Fruit fly (Drosophila melanogaster) whole organism, prepupa: ENCODE results near the gene CG18131.

Source experiments
- Blimp-1 ChIP-seq: fragments of 200-800 bp; sonication (Bioruptor generic); optimal IDR thresholded peaks from 3 replicates; lab custom pipeline; 2017; ENCODE audit warnings: missing biosample characterization, missing genetic modification characterization, mild to moderate bottlenecking, moderate library complexity, missing genetic modification reagents
- CG10631 ChIP-seq: fragments of 200-800 bp; sonication (Bioruptor generic); optimal IDR thresholded peaks from 2 replicates; lab custom pipeline; 2016; ENCODE audit warnings: missing biosample characterization, missing genetic modification characterization
- CG10669 ChIP-seq: fragments of 200-800 bp; sonication (Bioruptor generic); optimal IDR thresholded peaks from 3 replicates; lab custom pipeline; 2018; ENCODE audit warnings: missing biosample characterization, mild to moderate bottlenecking, missing genetic modification characterization, moderate library complexity
- CG11762 ChIP-seq: fragments of 200-800 bp; sonication (Bioruptor generic); optimal IDR thresholded peaks from 3 replicates; lab custom pipeline; 2016; ENCODE audit warnings: missing biosample characterization, missing genetic modification characterization; ENCODE audit not compliant: insufficient read depth
- CG15336 ChIP-seq: fragments of 200-800 bp; sonication (Bioruptor generic); IDR thresholded peaks from 2 replicates; pipeline ENCODE4 v1.3.6; 2022; ENCODE audit warnings: missing biosample characterization, missing genetic modification characterization
- CG1621 ChIP-seq: fragments of 200-800 bp; sonication (Bioruptor generic); optimal IDR thresholded peaks from 3 replicates; lab custom pipeline; 2018; ENCODE audit warnings: missing biosample characterization, mild to moderate bottlenecking, missing genetic modification characterization
- CG16779 ChIP-seq: fragments of 200-800 bp; sonication (Bioruptor generic); optimal IDR thresholded peaks from 3 replicates; lab custom pipeline; 2017; ENCODE audit warnings: missing biosample characterization, mild to moderate bottlenecking, missing genetic modification characterization
- CG3032 ChIP-seq: fragments of 200-800 bp; optimal IDR thresholded peaks from 2 replicates; lab custom pipeline; 2019; ENCODE audit warnings: missing biosample characterization, mild to moderate bottlenecking, missing genetic modification characterization, moderate library complexity
- CG32006 ChIP-seq: fragments of 200-800 bp; sonication (Bioruptor generic); optimal IDR thresholded peaks from 3 replicates; lab custom pipeline; 2017; ENCODE audit warnings: missing biosample characterization, mild to moderate bottlenecking, missing genetic modification characterization
- CG4318 ChIP-seq: fragments of 200-800 bp; sonication (Bioruptor generic); optimal IDR thresholded peaks from 3 replicates; lab custom pipeline; 2017; ENCODE audit warnings: missing biosample characterization, mild to moderate bottlenecking, missing genetic modification characterization
- CG6276 ChIP-seq: fragments of 200-800 bp; sonication (Bioruptor generic); optimal IDR thresholded peaks from 2 replicates; lab custom pipeline; 2017; ENCODE audit warnings: missing biosample characterization, mild to moderate bottlenecking, missing genetic modification characterization
- CG6808 ChIP-seq: fragments of 200-800 bp; sonication (Bioruptor generic); optimal IDR thresholded peaks from 3 replicates; lab custom pipeline; 2017; ENCODE audit warnings: missing biosample characterization, missing genetic modification characterization, mild to moderate bottlenecking, moderate library complexity, missing genetic modification reagents
- CG7368 ChIP-seq: fragments of 200-800 bp; sonication (Bioruptor generic); optimal IDR thresholded peaks from 3 replicates; lab custom pipeline; 2016; ENCODE audit warnings: missing biosample characterization, missing genetic modification characterization
- CG8119 ChIP-seq: fragments of 200-800 bp; sonication (Bioruptor generic); IDR thresholded peaks from 3 replicates; pipeline ENCODE4 v1.3.6; 2022; ENCODE audit warnings: missing biosample characterization, missing genetic modification characterization
- CG8319 ChIP-seq: fragments of 200-800 bp; sonication (Bioruptor generic); optimal IDR thresholded peaks from 3 replicates; lab custom pipeline; 2016; ENCODE audit warnings: missing biosample characterization, missing genetic modification characterization
- CG9139 ChIP-seq: fragments of 200-800 bp; sonication (Bioruptor generic); optimal IDR thresholded peaks from 3 replicates; lab custom pipeline; 2017; ENCODE audit warnings: missing biosample characterization, mild to moderate bottlenecking, missing genetic modification characterization
- Eip75B ChIP-seq: fragments of 200-800 bp; sonication (Bioruptor generic); optimal IDR thresholded peaks from 3 replicates; lab custom pipeline; 2016; ENCODE audit warnings: missing biosample characterization, missing genetic modification characterization
- Eip78C ChIP-seq: fragments of 200-800 bp; sonication (Bioruptor generic); peaks from one replicate; lab custom pipeline; 2016; ENCODE audit warnings: missing biosample characterization, missing genetic modification characterization
- Eip93F ChIP-seq: fragments of 200-800 bp; sonication (Bioruptor generic); optimal IDR thresholded peaks from 2 replicates; lab custom pipeline; 2016; ENCODE audit warnings: missing biosample characterization, mild to moderate bottlenecking, missing genetic modification characterization
- Ets96B ChIP-seq: fragments of 200-800 bp; optimal IDR thresholded peaks from 2 replicates; lab custom pipeline; 2019; ENCODE audit warnings: missing biosample characterization, mild to moderate bottlenecking, missing genetic modification characterization, moderate library complexity
- Gug ChIP-seq: fragments of 200-800 bp; sonication (Bioruptor generic); IDR thresholded peaks from 2 replicates; pipeline ENCODE4 v1.3.6; 2022; ENCODE audit warnings: missing biosample characterization, missing genetic modification characterization
- Hr38 ChIP-seq: sonication (Bioruptor generic); optimal IDR thresholded peaks from 2 replicates; lab custom pipeline; 2016; ENCODE audit warnings: missing biosample characterization, missing genetic modification characterization
- Hr4 ChIP-seq: fragments of 200-800 bp; sonication (Bioruptor generic); optimal IDR thresholded peaks from 3 replicates; lab custom pipeline; 2016; ENCODE audit warnings: missing biosample characterization, missing genetic modification characterization
- OdsH ChIP-seq: fragments of 200-800 bp; sonication (Bioruptor generic); optimal IDR thresholded peaks from 3 replicates; lab custom pipeline; 2016; ENCODE audit warnings: missing biosample characterization, missing genetic modification characterization
- Sox102F ChIP-seq: fragments of 200-800 bp; sonication (Bioruptor generic); optimal IDR thresholded peaks from 2 replicates; lab custom pipeline; 2016; ENCODE audit warnings: missing biosample characterization, mild to moderate bottlenecking, missing genetic modification characterization
- Sox14 ChIP-seq: fragments of 200-800 bp; sonication (Bioruptor generic); optimal IDR thresholded peaks from 3 replicates; lab custom pipeline; 2016; ENCODE audit warnings: missing biosample characterization, missing genetic modification characterization
- Sox15 ChIP-seq: fragments of 200-800 bp; sonication (Bioruptor generic); optimal IDR thresholded peaks from 3 replicates; lab custom pipeline; 2016; ENCODE audit warnings: missing biosample characterization, missing genetic modification characterization
- achi ChIP-seq: fragments of 200-800 bp; sonication (Bioruptor generic); optimal IDR thresholded peaks from 3 replicates; lab custom pipeline; 2016; ENCODE audit warnings: missing biosample characterization, missing genetic modification characterization
- acj6 ChIP-seq: fragments of 200-800 bp; sonication (Bioruptor generic); optimal IDR thresholded peaks from 3 replicates; lab custom pipeline; 2016; ENCODE audit warnings: missing biosample characterization, missing genetic modification characterization
- cyc ChIP-seq: fragments of 200-800 bp; sonication (Bioruptor generic); optimal IDR thresholded peaks from 3 replicates; lab custom pipeline; 2016; ENCODE audit warnings: missing biosample characterization, missing genetic modification characterization
- dsx ChIP-seq: fragments of 200-800 bp; optimal IDR thresholded peaks from 3 replicates; lab custom pipeline; 2019; ENCODE audit warnings: missing biosample characterization, mild to moderate bottlenecking, missing genetic modification characterization, moderate library complexity; ENCODE audit not compliant: poor library complexity, severe bottlenecking
- eg ChIP-seq: fragments of 200-800 bp; sonication (Bioruptor generic); IDR thresholded peaks from 3 replicates; pipeline ENCODE4 v1.3.6; 2022; ENCODE audit warnings: missing biosample characterization, missing genetic modification characterization
- fd59A ChIP-seq: fragments of 200-800 bp; sonication (Bioruptor generic); optimal IDR thresholded peaks from 2 replicates; lab custom pipeline; 2017; ENCODE audit warnings: missing biosample characterization, mild to moderate bottlenecking, missing genetic modification characterization, missing genetic modification reagents
- fd85E ChIP-seq: fragments of 200-800 bp; sonication (Bioruptor generic); optimal IDR thresholded peaks from 3 replicates; lab custom pipeline; 2016; ENCODE audit warnings: missing biosample characterization, missing genetic modification characterization
- fkh ChIP-seq: fragments of 200-800 bp; sonication (Bioruptor generic); optimal IDR thresholded peaks from 3 replicates; lab custom pipeline; 2017; ENCODE audit warnings: missing biosample characterization, mild to moderate bottlenecking, missing genetic modification characterization, moderate library complexity
- pdm3 ChIP-seq: fragments of 200-800 bp; sonication (Bioruptor generic); optimal IDR thresholded peaks from 3 replicates; lab custom pipeline; 2016; ENCODE audit warnings: missing biosample characterization, missing genetic modification characterization
- salr ChIP-seq, 2 experiments: fragments of 200-800 bp; sonication (Bioruptor generic); optimal IDR thresholded peaks; 3 replicates each; lab custom pipeline; 2016 to 2018; ENCODE audit warnings: missing biosample characterization in 2 of 2, missing genetic modification characterization in 2 of 2, mild to moderate bottlenecking in 1 of 2
- spab ChIP-seq: fragments of 200-800 bp; sonication (Bioruptor generic); optimal IDR thresholded peaks from 2 replicates; lab custom pipeline; 2017; ENCODE audit warnings: missing biosample characterization, mild to moderate bottlenecking, missing genetic modification characterization, missing genetic modification reagents
- svp ChIP-seq: fragments of 200-800 bp; sonication (Bioruptor generic); peaks from one replicate; lab custom pipeline; 2016; ENCODE audit warnings: missing biosample characterization, missing genetic modification characterization
- topi ChIP-seq: fragments of 200-800 bp; sonication (Bioruptor generic); optimal IDR thresholded peaks from 3 replicates; lab custom pipeline; 2016; ENCODE audit warnings: missing biosample characterization, missing genetic modification characterization
- vri ChIP-seq: fragments of 200-800 bp; sonication (Bioruptor generic); optimal IDR thresholded peaks from 3 replicates; lab custom pipeline; 2016; ENCODE audit warnings: missing biosample characterization, mild to moderate bottlenecking, missing genetic modification characterization

The CG18131 gene

DNA sequence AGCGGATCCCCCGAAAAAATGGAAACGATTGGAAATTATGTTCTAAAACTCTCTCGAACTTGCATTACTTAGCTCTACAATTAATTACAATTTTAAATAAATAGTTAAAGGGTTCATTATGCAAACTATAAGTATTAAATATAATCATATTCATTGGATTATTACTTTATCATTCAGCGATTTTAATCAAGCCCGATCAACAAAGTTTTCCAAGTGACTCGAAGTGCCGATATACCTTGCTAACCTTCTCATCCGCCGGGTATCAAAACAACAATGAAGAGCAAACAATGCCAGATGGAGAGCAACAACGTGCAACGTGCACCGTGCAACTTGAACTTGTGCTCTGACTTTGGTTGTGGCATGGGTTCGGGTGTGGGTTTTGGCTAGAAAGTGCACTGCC lies 44.1 kb downstream of the CG18131 start (continued):
- no peak for TF ChIP-seq Hr38 (GFP tag; lab: Kevin White, UChicago)
- peak; percentile 24 for TF ChIP-seq CG7368 (GFP tag; lab: Kevin White, UChicago)
- peak; percentile 43 for TF ChIP-seq pdm3 (GFP tag; lab: Kevin White, UChicago)
- TF ChIP-seq CG10669 (GFP tag; lab: Kevin White, UChicago): peak; percentile 65
- peak; percentile 42 for TF ChIP-seq topi
- no peak for TF ChIP-seq cyc (GFP tag; lab: Kevin White, UChicago)
- TF ChIP-seq Eip93F (GFP tag; lab: Kevin White, UChicago): no peak
- TF ChIP-seq fd59A (GFP tag; lab: Kevin White, UChicago): peak; percentile 50
- peak; percentile 54 for TF ChIP-seq Sox14 (GFP tag; lab: Kevin White, UChicago)
- TF ChIP-seq vri (GFP tag; lab: Kevin White, UChicago): peak; percentile 3
- TF ChIP-seq CG8319 (GFP tag; lab: Kevin White, UChicago): peak; percentile 3
- TF ChIP-seq CG9139 (GFP tag; lab: Kevin White, UChicago): no peak
- TF ChIP-seq Eip78C (GFP tag; lab: Kevin White, UChicago): peak; percentile 88
- peak; percentile 60 for TF ChIP-seq acj6 (GFP tag; lab: Kevin White, UChicago)
- no peak for TF ChIP-seq CG16779
- no peak for TF ChIP-seq CG6276 (GFP tag; lab: Kevin White, UChicago)

DNA sequence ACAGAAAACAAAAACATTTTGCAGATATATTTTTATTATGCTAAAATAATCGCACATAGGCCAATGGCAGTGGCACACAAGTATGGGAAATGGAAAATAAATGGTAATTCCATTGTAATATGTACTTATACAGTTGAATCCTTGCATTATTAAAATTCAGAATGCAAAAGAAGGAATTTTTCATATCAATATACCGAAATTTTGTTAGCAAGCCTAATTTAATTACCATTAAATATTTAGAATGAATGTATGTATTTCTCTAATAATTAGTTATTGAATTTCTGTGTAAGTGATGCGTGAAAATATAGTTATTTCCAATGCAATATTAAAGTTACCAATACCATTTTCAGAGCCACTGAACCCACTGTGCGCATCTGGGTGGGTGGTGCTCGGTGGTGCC lies 44.9 kb downstream of the CG18131 start:
- TF ChIP-seq Sox15 (GFP tag; lab: Kevin White, UChicago): no peak
- TF ChIP-seq CG32006 (GFP tag; lab: Kevin White, UChicago): peak; percentile 62
- peak; percentile 2 for TF ChIP-seq acj6 (GFP tag; lab: Kevin White, UChicago)
- no peak for TF ChIP-seq CG9139 (GFP tag; lab: Kevin White, UChicago)
- no peak for TF ChIP-seq fd85E (GFP tag; lab: Kevin White, UChicago)
- TF ChIP-seq Ets96B (tag; lab: Kevin White, UChicago): peak; percentile 51
- peak; percentile 0 for TF ChIP-seq CG1621
- TF ChIP-seq achi: no peak
- no peak for TF ChIP-seq Eip93F (GFP tag; lab: Kevin White, UChicago)
- TF ChIP-seq CG10631 (GFP tag; lab: Kevin White, UChicago): peak; percentile 39
- peak; percentile 33 for TF ChIP-seq pdm3 (GFP tag; lab: Kevin White, UChicago)
- no peak for TF ChIP-seq Blimp-1
- TF ChIP-seq Eip78C (GFP tag; lab: Kevin White, UChicago): peak; percentile 78
- TF ChIP-seq dsx (GFP tag; lab: Kevin White, UChicago): no peak
- TF ChIP-seq OdsH (GFP tag; lab: Kevin White, UChicago): no peak
- peak; percentile 48 for TF ChIP-seq CG3032 (tag; lab: Kevin White, UChicago)
- no peak for TF ChIP-seq CG16779
- TF ChIP-seq CG6276 (GFP tag; lab: Kevin White, UChicago): peak; percentile 10
- peak; percentile 62; the same call in 2 of the 3 replicates for TF ChIP-seq CG8119 (GFP tag; lab: Robert Waterston, UW)
- TF ChIP-seq CG10669 (GFP tag; lab: Kevin White, UChicago): peak; percentile 38
- peak; percentile 10 for TF ChIP-seq CG11762
- no peak for TF ChIP-seq Gug (GFP tag; lab: Robert Waterston, UW)
- peak; percentile 14 for TF ChIP-seq CG4318 (GFP tag; lab: Kevin White, UChicago)
- TF ChIP-seq fkh: no peak
- TF ChIP-seq eg (GFP tag; lab: Robert Waterston, UW): no peak
- peak; percentile 0 for TF ChIP-seq svp (GFP tag; lab: Kevin White, UChicago)
- TF ChIP-seq fd59A (GFP tag; lab: Kevin White, UChicago): peak; percentile 47
- TF ChIP-seq CG15336 (GFP tag; lab: Robert Waterston, UW): no peak; the same call in 1 of the 2 replicates
- no peak for TF ChIP-seq Eip75B
- peak; percentile 34 for TF ChIP-seq Hr4
- TF ChIP-seq Sox102F (GFP tag; lab: Kevin White, UChicago): no peak
- peak in 1 of 2 experiments; percentile 37 for TF ChIP-seq salr (GFP tag; optimal IDR thresholded peaks at IDR 0.05; lab: Kevin White, UChicago)
- TF ChIP-seq spab (GFP tag; lab: Kevin White, UChicago): peak; percentile 33
- peak; percentile 9 for TF ChIP-seq Sox14 (GFP tag; lab: Kevin White, UChicago)
- peak; percentile 39 for TF ChIP-seq CG6808
